Fruit fly (Drosophila melanogaster): ENCODE results near the gene zfh1.

zfh1 gene

DNA sequence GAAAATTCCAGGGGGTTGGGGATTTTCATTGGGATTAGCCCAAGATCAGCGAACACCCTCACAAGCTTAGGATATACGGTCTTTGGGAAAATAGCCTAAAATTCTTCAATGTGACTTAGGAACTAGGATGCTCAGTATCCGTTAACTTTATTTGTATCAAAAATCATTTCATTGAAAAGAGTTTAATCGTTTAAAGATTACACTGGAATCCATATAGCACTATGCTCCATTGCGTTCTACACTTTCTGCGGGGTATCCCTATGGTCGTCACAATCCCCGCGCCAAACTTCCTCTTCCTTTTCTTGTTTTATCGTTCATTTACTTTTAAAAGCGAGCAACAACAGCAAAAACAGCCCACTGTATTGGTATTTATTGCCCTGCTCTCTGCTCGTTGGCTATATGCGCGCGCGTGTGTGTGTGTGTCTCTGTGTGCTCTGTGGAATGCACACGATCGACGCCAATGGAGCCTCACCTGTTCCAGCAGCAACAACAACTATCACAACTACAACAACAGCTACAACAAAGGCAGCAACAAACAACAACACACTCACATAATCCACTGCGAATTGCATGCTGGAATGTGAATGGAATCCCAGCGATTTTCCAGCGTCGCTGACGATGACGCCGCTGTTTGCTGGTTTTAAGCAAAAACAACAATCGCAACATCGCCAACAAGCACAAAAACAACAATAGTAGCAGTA is 38.2 kb downstream of the zfh1 start (continued):
- no peak for TF ChIP-seq gsb-n (tag; optimal IDR thresholded peaks at IDR 0.05)
- peak; percentile 53 for TF ChIP-seq phol (tag; optimal IDR thresholded peaks at IDR 0.05)
- peak; percentile 28 for TF ChIP-seq CoRest (tag; optimal IDR thresholded peaks at IDR 0.05)
- no peak for TF ChIP-seq NC2α (GFP tag; optimal IDR thresholded peaks at IDR 0.05)
- TF ChIP-seq gt (GFP tag; IDR thresholded peaks at IDR 0.05), result no peak
- TF ChIP-seq Abd-B (GFP tag; optimal IDR thresholded peaks at IDR 0.05), result peak; percentile 45
- TF ChIP-seq CG8388 (GFP tag; optimal IDR thresholded peaks at IDR 0.05), result peak; percentile 2
- peak; percentile 79 for TF ChIP-seq Drgx (GFP tag; IDR thresholded peaks at IDR 0.05)
- peak; percentile 43 for TF ChIP-seq CG2712 (tag; optimal IDR thresholded peaks at IDR 0.05)
- TF ChIP-seq CG13775 (GFP tag; optimal IDR thresholded peaks at IDR 0.05), result no peak
- TF ChIP-seq kay (GFP tag; optimal IDR thresholded peaks at IDR 0.05), result no peak
- TF ChIP-seq Ssrp (tag; optimal IDR thresholded peaks at IDR 0.05), result peak; percentile 19
- TF ChIP-seq dmrt11E (tag; optimal IDR thresholded peaks at IDR 0.05), result peak; percentile 35
- TF ChIP-seq CG14965 (GFP tag; optimal IDR thresholded peaks at IDR 0.05; ENCODE audit: borderline replicate concordance), result no peak
- TF ChIP-seq ssp (GFP tag; IDR thresholded peaks at IDR 0.05), result peak; percentile 25; the same call in 1 of the 2 replicates
- peak; percentile 22 for TF ChIP-seq Hr3 (GFP tag; optimal IDR thresholded peaks at IDR 0.05)
- 0 out of 4 replicates have a peak, but pooled peaks have one; percentile 40 for TF ChIP-seq chinmo (GFP tag; IDR thresholded peaks at IDR 0.05; ENCODE audit: partially characterized antibody)
- TF ChIP-seq crol (GFP tag; IDR thresholded peaks at IDR 0.05), result 0 out of 2 replicates have a peak, but pooled peaks have one; percentile 9
- no peak for TF ChIP-seq Gsc (GFP tag; IDR thresholded peaks at IDR 0.05)
- TF ChIP-seq Opbp (GFP tag; IDR thresholded peaks at IDR 0.05; ENCODE audit: partially characterized antibody), result 0 out of 3 replicates have a peak, but pooled peaks have one; percentile 21
- peak; percentile 1 for TF ChIP-seq CG3407 (GFP tag; optimal IDR thresholded peaks at IDR 0.05)
- TF ChIP-seq Nf-YB (GFP tag; optimal IDR thresholded peaks at IDR 0.05), result peak; percentile 44
- no peak for TF ChIP-seq exex (tag; optimal IDR thresholded peaks at IDR 0.05)
- TF ChIP-seq CG7987 (GFP tag; optimal IDR thresholded peaks at IDR 0.05), result no peak
- TF ChIP-seq CG31441 (GFP tag; IDR thresholded peaks at IDR 0.05), result peak; percentile 33; the same call in 1 of the 2 replicates
- TF ChIP-seq CG13123 (GFP tag; optimal IDR thresholded peaks at IDR 0.05), result no peak
- TF ChIP-seq CG16863 (GFP tag; optimal IDR thresholded peaks at IDR 0.05), result no peak
- peak; percentile 44 for TF ChIP-seq ewg (GFP tag; optimal IDR thresholded peaks at IDR 0.05)
- no peak for TF ChIP-seq CG9215 (GFP tag; IDR thresholded peaks at IDR 0.05)
- TF ChIP-seq CG10979 (tag; optimal IDR thresholded peaks at IDR 0.05), result peak; percentile 28
- peak in 1 of 2 experiments; percentile 18 for TF ChIP-seq chif (GFP tag; optimal IDR thresholded peaks at IDR 0.05)
- TF ChIP-seq Aef1 (GFP tag; IDR thresholded peaks at IDR 0.05), result no peak
- no peak for TF ChIP-seq sr (GFP tag; IDR thresholded peaks at IDR 0.05)
- no peak for TF ChIP-seq Blimp-1 (GFP tag; optimal IDR thresholded peaks at IDR 0.05)
- TF ChIP-seq Bdp1 (GFP tag; optimal IDR thresholded peaks at IDR 0.05), result no peak
- no peak for TF ChIP-seq CG11695 (GFP tag; IDR thresholded peaks at IDR 0.05)
- no peak for TF ChIP-seq CG2120 (GFP tag; optimal IDR thresholded peaks at IDR 0.05)
- TF ChIP-seq lilli (GFP tag; optimal IDR thresholded peaks at IDR 0.05), result no peak
- TF ChIP-seq CG6813 (GFP tag; optimal IDR thresholded peaks at IDR 0.05), result no peak
- peak; percentile 12 for TF ChIP-seq CG13424 (tag; optimal IDR thresholded peaks at IDR 0.05)
- no peak for TF ChIP-seq ttk (GFP tag; IDR thresholded peaks at IDR 0.05)
- no peak for TF ChIP-seq CG11093 (GFP tag; IDR thresholded peaks at IDR 0.05)
- no peak for TF ChIP-seq CG1233 (GFP tag; optimal IDR thresholded peaks at IDR 0.05)
- TF ChIP-seq CG4854 (GFP tag; optimal IDR thresholded peaks at IDR 0.05), result no peak
- TF ChIP-seq Dp (GFP tag; optimal IDR thresholded peaks at IDR 0.05), result no peak
- TF ChIP-seq fd96Cb (tag; optimal IDR thresholded peaks at IDR 0.05), result peak; percentile 24
- TF ChIP-seq HLH4C (GFP tag; IDR thresholded peaks at IDR 0.05; ENCODE audit: partially characterized antibody), result no peak
- peak; percentile 41 for TF ChIP-seq CG11504 (tag; optimal IDR thresholded peaks at IDR 0.05)
